Worm (Caenorhabditis elegans): ENCODE results near the gene perm-4.

Gene perm-4

DNA sequence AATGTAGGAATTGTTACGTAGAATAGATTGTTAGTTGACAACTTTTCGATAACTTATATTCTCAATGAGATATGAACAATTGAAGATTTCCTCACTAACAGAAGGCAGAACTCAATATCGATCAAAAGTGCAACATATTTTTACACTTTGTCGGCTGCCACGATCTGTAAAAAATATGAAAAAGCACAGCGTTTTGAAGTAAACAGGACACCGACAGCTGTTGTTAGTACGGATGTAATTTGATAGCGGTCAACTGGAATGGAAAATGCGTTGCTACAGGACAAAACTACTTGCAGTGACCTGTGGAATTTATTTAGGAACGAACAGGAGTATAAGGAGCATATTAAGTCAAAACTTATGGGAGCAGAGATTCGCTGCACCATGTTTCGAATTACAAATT is 18.9 kb downstream of the perm-4 start:
- TF ChIP-seq mel-28 (tag; optimal IDR thresholded peaks at IDR 0.05; ENCODE audit: borderline replicate concordance) (no peak), snpc-3.4 (tag; optimal IDR thresholded peaks at IDR 0.05) (no peak), rec-8 (tag; optimal IDR thresholded peaks at IDR 0.05) (no peak), ceh-58 (GFP tag; IDR thresholded peaks at IDR 0.05) (no peak), ztf-26 (tag; optimal IDR thresholded peaks at IDR 0.05) (no peak), F10E7.11 (tag; optimal IDR thresholded peaks at IDR 0.05) (no peak), hlh-12 (tag; optimal IDR thresholded peaks at IDR 0.05) (no peak), athp-1 (tag; optimal IDR thresholded peaks at IDR 0.05) (no peak), F49E8.2 (tag; optimal IDR thresholded peaks at IDR 0.05; ENCODE audit: insufficient read depth) (no peak), aptf-3 (GFP tag; IDR thresholded peaks at IDR 0.05) (no peak), B0261.1 (tag; optimal IDR thresholded peaks at IDR 0.05) (no peak), efl-1 (GFP tag; optimal IDR thresholded peaks at IDR 0.05) (no peak), D2030.7 (GFP tag; IDR thresholded peaks at IDR 0.05) (no peak), aptf-2 (GFP tag; conservative IDR thresholded peaks at IDR 0.05) (no peak), ets-4 (GFP tag; optimal IDR thresholded peaks at IDR 0.05) (no peak)

DNA sequence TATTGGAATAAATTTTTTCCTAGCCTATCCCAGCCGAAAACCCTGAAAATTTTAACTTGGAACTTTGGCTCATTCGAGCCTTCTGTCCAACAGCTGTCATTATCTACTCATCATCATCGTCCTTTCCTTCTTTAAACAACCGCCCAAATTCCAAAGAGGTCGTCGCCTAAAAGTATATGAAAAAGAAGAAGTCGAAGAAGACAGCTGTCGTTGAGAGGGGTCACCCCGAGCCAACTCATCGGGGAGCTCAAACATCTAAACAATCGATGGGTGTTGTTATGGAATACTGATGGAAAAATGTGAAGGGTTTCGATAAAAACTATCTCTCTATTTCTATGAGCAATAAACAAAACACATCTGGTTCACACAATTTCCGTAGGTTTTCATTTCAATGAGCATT is 19.8 kb downstream of the perm-4 start:
- no peak for TF ChIP-seq xnd-1 (tag; optimal IDR thresholded peaks at IDR 0.05)
- no peak for TF ChIP-seq snpc-4 (GFP tag; optimal IDR thresholded peaks at IDR 0.05)
- no peak for TF ChIP-seq snpc-4 (tag; optimal IDR thresholded peaks at IDR 0.05)
- no peak for TF ChIP-seq nfya-2 (GFP tag; IDR thresholded peaks at IDR 0.05)
- no peak for TF ChIP-seq F49E8.2 (tag; optimal IDR thresholded peaks at IDR 0.05; ENCODE audit: insufficient read depth)
- no peak for TF ChIP-seq sea-2 (GFP tag; IDR thresholded peaks at IDR 0.05)
- TF ChIP-seq unc-62 (GFP tag; optimal IDR thresholded peaks at IDR 0.05) = no peak
- TF ChIP-seq F57A8.1 (GFP tag; optimal IDR thresholded peaks at IDR 0.05) = no peak
- TF ChIP-seq madf-10 (tag; optimal IDR thresholded peaks at IDR 0.05) = no peak
- no peak for TF ChIP-seq snpc-1.3 (tag; optimal IDR thresholded peaks at IDR 0.05; ENCODE audit: insufficient read depth)

DNA sequence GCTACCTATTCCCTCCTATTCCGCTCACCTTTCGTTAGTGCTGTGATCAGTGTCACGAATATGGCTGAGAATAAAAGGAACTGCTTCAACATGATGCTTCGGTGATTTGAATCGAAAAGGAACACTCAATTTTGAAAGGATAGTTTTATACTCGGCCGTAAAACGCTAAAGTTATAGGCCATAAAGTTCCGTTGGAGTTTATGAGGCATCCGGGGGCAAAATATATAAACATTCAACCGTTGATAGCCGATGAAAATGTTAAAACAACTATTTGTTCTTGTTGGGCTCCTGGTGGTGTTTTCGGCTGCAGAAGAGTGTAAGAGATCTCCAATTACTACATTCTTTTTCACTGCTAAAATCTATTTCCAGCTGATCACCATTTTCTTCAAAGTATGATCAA is 20.4 kb downstream of the perm-4 start, which contains the start of the genes C44B12.9 and C44B12.3:
Gene C44B12.9, minus strand, starts transcription at position 101 of the 400 bp plus-strand sequence.
Gene C44B12.3, plus strand, starts transcription at position 249 of the 400 bp plus-strand sequence.
- TF ChIP-seq ztf-22 (GFP tag; optimal IDR thresholded peaks at IDR 0.05) (no peak), hlh-26 (GFP tag; conservative IDR thresholded peaks at IDR 0.05) (no peak), bed-2 (GFP tag; IDR thresholded peaks at IDR 0.05) (no peak), lir-1 (GFP tag; conservative IDR thresholded peaks at IDR 0.05) (no peak), ztf-26 (tag; optimal IDR thresholded peaks at IDR 0.05) (no peak), egl-18 (GFP tag; IDR thresholded peaks at IDR 0.05) (no peak), atf-7 (tag; optimal IDR thresholded peaks at IDR 0.05) (no peak), B0336.3 (GFP tag; IDR thresholded peaks at IDR 0.05) (no peak), unc-62 (GFP tag; optimal IDR thresholded peaks at IDR 0.05) (no peak), zfh-2 (GFP tag; conservative IDR thresholded peaks at IDR 0.05) (no peak), lin-26 (GFP tag; IDR thresholded peaks at IDR 0.05) (no peak), chd-7 (tag; optimal IDR thresholded peaks at IDR 0.05) (no peak), ekl-4 (GFP tag; IDR thresholded peaks at IDR 0.05) (no peak), lag-1 (GFP tag; IDR thresholded peaks at IDR 0.05) (no peak), Y67H2A.10 (GFP tag; conservative IDR thresholded peaks at IDR 0.05) (no peak), nhr-90 (tag; optimal IDR thresholded peaks at IDR 0.05) (no peak)

All from whole organism, young adult.